Worm (Caenorhabditis elegans) whole organism, young adult: Measurements from ENCODE around the gene F53B7.7.
A peak's percentile ranks its signal among the peaks of the same experiment; 100 is the strongest.

ENCODE experiments used
- B0019.2 ChIP-seq: fragments of 200-800 bp; sonication (Bioruptor generic); conservative IDR thresholded peaks from 2 replicates; pipeline ENCODE4 v1.3.6; 2022; ENCODE audit warnings: missing genetic modification reagents, missing genetic modification characterization, missing compliant biosample characterization
- B0261.1 ChIP-seq: sonication (generic microtip); optimal IDR thresholded peaks from 2 replicates; lab custom pipeline; 2016; ENCODE audit warnings: mild to moderate bottlenecking, missing genetic modification characterization, moderate library complexity, missing compliant biosample characterization
- B0336.3 ChIP-seq: fragments of 200-800 bp; sonication (Bioruptor generic); IDR thresholded peaks from 2 replicates; pipeline ENCODE4 v1.3.6; 2022; ENCODE audit warnings: missing genetic modification characterization, missing compliant biosample characterization
- C06A6.2 ChIP-seq: fragments of 200-800 bp; sonication (Bioruptor generic); conservative IDR thresholded peaks from 2 replicates; pipeline ENCODE4 v1.3.6; 2022; ENCODE audit warnings: missing genetic modification characterization, missing compliant biosample characterization
- F10E7.11 ChIP-seq: sonication (generic microtip); optimal IDR thresholded peaks from 2 replicates; lab custom pipeline; 2017; ENCODE audit warnings: mild to moderate bottlenecking, missing genetic modification characterization, moderate library complexity, missing compliant biosample characterization
- F22D6.2 ChIP-seq: sonication (generic microtip); optimal IDR thresholded peaks from 2 replicates; lab custom pipeline; 2016; ENCODE audit warnings: mild to moderate bottlenecking, missing genetic modification characterization, missing compliant biosample characterization
- F33H1.4 ChIP-seq: fragments of 200-800 bp; sonication (Bioruptor generic); IDR thresholded peaks from 2 replicates; pipeline ENCODE4 v1.3.6; 2022; ENCODE audit warnings: missing genetic modification reagents, missing genetic modification characterization, missing compliant biosample characterization
- F37B4.10 ChIP-seq: fragments of 200-800 bp; sonication (Bioruptor generic); IDR thresholded peaks from 2 replicates; pipeline ENCODE4 v1.3.6; 2022; ENCODE audit warnings: missing genetic modification characterization, missing compliant biosample characterization
- F49E8.2 ChIP-seq: sonication (generic microtip); optimal IDR thresholded peaks from 3 replicates; lab custom pipeline; 2017; ENCODE audit warnings: missing genetic modification characterization, mild to moderate bottlenecking, missing compliant biosample characterization, antibody characterized with exemption, moderate library complexity; ENCODE audit not compliant: insufficient read depth
- Y53F4B.3 ChIP-seq: fragments of 200-800 bp; sonication (Bioruptor generic); IDR thresholded peaks from 2 replicates; pipeline ENCODE4 v1.3.6; 2022; ENCODE audit warnings: missing genetic modification reagents, missing genetic modification characterization, missing compliant biosample characterization
- Y53G8AR.9 ChIP-seq: fragments of 200-800 bp; sonication (Bioruptor generic); conservative IDR thresholded peaks from 2 replicates; pipeline ENCODE4 v1.3.6; 2022; ENCODE audit warnings: missing genetic modification reagents, missing genetic modification characterization, missing compliant biosample characterization
- Y56A3A.18 ChIP-seq: fragments of 200-800 bp; sonication (Bioruptor generic); IDR thresholded peaks from 2 replicates; pipeline ENCODE4 v1.3.6; 2022; ENCODE audit warnings: missing genetic modification reagents, missing genetic modification characterization, missing compliant biosample characterization
- akir-1 ChIP-seq: fragments of 200-800 bp; sonication (Bioruptor generic); optimal IDR thresholded peaks from 2 replicates; lab custom pipeline; 2018; ENCODE audit warnings: mild to moderate bottlenecking, missing genetic modification characterization, moderate library complexity, missing compliant biosample characterization
- atf-7 ChIP-seq: sonication (generic microtip); optimal IDR thresholded peaks from 2 replicates; lab custom pipeline; 2017; ENCODE audit warnings: mild to moderate bottlenecking, missing genetic modification characterization, missing compliant biosample characterization
- attf-5 ChIP-seq: fragments of 200-800 bp; sonication (Bioruptor generic); optimal IDR thresholded peaks from 2 replicates; lab custom pipeline; 2018; ENCODE audit warnings: mild to moderate bottlenecking, missing genetic modification characterization, missing compliant biosample characterization
- bed-1 ChIP-seq: fragments of 200-800 bp; sonication (Bioruptor generic); IDR thresholded peaks from 2 replicates; pipeline ENCODE4 v1.3.6; 2022; ENCODE audit warnings: missing genetic modification reagents, missing genetic modification characterization, missing compliant biosample characterization
- bed-2 ChIP-seq: fragments of 200-800 bp; sonication (Bioruptor generic); IDR thresholded peaks from 2 replicates; pipeline ENCODE4 v1.3.6; 2022; ENCODE audit warnings: missing genetic modification reagents, missing genetic modification characterization, missing compliant biosample characterization
- cebp-1 ChIP-seq, 2 experiments: fragments of 200-800 bp in 1 of 2; sonication (Bioruptor generic) in 1 of 2; sonication (generic microtip) in 1 of 2; IDR thresholded peaks in 1 of 2; optimal IDR thresholded peaks in 1 of 2; 2 replicates each; pipeline versions ENCODE4 v1.3.6 to Lab custom; 2017 to 2022; ENCODE audit warnings: missing compliant biosample characterization in 2 of 2, missing genetic modification characterization in 2 of 2, mild to moderate bottlenecking in 1 of 2, missing genetic modification reagents in 1 of 2, moderate library complexity in 1 of 2
- chd-7 ChIP-seq: sonication (generic microtip); optimal IDR thresholded peaks from 2 replicates; lab custom pipeline; 2016; ENCODE audit warnings: mild to moderate bottlenecking, missing genetic modification characterization, moderate library complexity, missing compliant biosample characterization
- dox-1 ChIP-seq: fragments of 200-800 bp; sonication (Bioruptor generic); IDR thresholded peaks from 2 replicates; pipeline ENCODE4 v1.3.6; 2022; ENCODE audit warnings: missing genetic modification reagents, missing genetic modification characterization, missing compliant biosample characterization
- dpff-1 ChIP-seq: sonication (generic microtip); optimal IDR thresholded peaks from 2 replicates; lab custom pipeline; 2017; ENCODE audit warnings: mild to moderate bottlenecking, missing genetic modification characterization, missing compliant biosample characterization
- dpl-1 ChIP-seq: fragments of 150-350 bp; optimal IDR thresholded peaks from 2 replicates; lab custom pipeline; 2014; ENCODE audit warnings: missing biosample characterization, missing genetic modification reagents, missing genetic modification characterization
- egl-18 ChIP-seq: fragments of 200-800 bp; sonication (Bioruptor generic); IDR thresholded peaks from 2 replicates; pipeline ENCODE4 v1.3.6; 2022; ENCODE audit warnings: missing genetic modification reagents, missing genetic modification characterization, missing compliant biosample characterization
- egl-44 ChIP-seq: fragments of 200-800 bp; sonication (Bioruptor generic); IDR thresholded peaks from 2 replicates; pipeline ENCODE4 v1.3.6; 2022; ENCODE audit warnings: missing genetic modification reagents, missing genetic modification characterization, missing compliant biosample characterization
- ekl-4 ChIP-seq: fragments of 200-800 bp; sonication (Bioruptor generic); IDR thresholded peaks from 2 replicates; pipeline ENCODE4 v1.3.6; 2022; ENCODE audit warnings: missing genetic modification reagents, missing genetic modification characterization, missing compliant biosample characterization
- fkh-3 ChIP-seq: sonication (generic microtip); optimal IDR thresholded peaks from 2 replicates; lab custom pipeline; 2016; ENCODE audit warnings: mild to moderate bottlenecking, missing genetic modification characterization, missing compliant biosample characterization
- hlh-12 ChIP-seq: sonication (generic microtip); optimal IDR thresholded peaks from 2 replicates; lab custom pipeline; 2016; ENCODE audit warnings: missing genetic modification characterization, missing compliant biosample characterization
- hsf-1 ChIP-seq: fragments of 200-800 bp; sonication (Bioruptor generic); IDR thresholded peaks from 2 replicates; pipeline ENCODE4 v1.3.6; 2022; ENCODE audit warnings: missing genetic modification reagents, missing genetic modification characterization, missing compliant biosample characterization
- let-607 ChIP-seq, 2 experiments: fragments of 200-800 bp in 1 of 2; sonication (Bioruptor generic) in 1 of 2; sonication (generic microtip) in 1 of 2; optimal IDR thresholded peaks; 2 replicates each; lab custom pipeline; 2016 to 2018; ENCODE audit warnings: mild to moderate bottlenecking in 2 of 2, missing compliant biosample characterization in 2 of 2, missing genetic modification characterization in 2 of 2, moderate library complexity in 2 of 2, missing genotype in 1 of 2
- lin-54 ChIP-seq: fragments of 200-800 bp; sonication (Bioruptor generic); optimal IDR thresholded peaks from 2 replicates; lab custom pipeline; 2018; ENCODE audit warnings: mild to moderate bottlenecking, missing genetic modification characterization, missing compliant biosample characterization
- lsl-1 ChIP-seq: fragments of 200-800 bp; sonication (Bioruptor generic); optimal IDR thresholded peaks from 2 replicates; lab custom pipeline; 2018; ENCODE audit warnings: mild to moderate bottlenecking, missing genetic modification characterization, moderate library complexity, missing compliant biosample characterization
- madf-10 ChIP-seq: sonication (generic microtip); optimal IDR thresholded peaks from 2 replicates; lab custom pipeline; 2016; ENCODE audit warnings: mild to moderate bottlenecking, missing genetic modification characterization, missing compliant biosample characterization
- madf-6 ChIP-seq: fragments of 200-800 bp; sonication (Bioruptor generic); IDR thresholded peaks from 2 replicates; pipeline ENCODE4 v1.3.6; 2022; ENCODE audit warnings: missing genetic modification reagents, missing genetic modification characterization, missing compliant biosample characterization
- nfya-2 ChIP-seq: fragments of 200-800 bp; sonication (Bioruptor generic); IDR thresholded peaks from 2 replicates; pipeline ENCODE4 v1.3.6; 2022; ENCODE audit warnings: missing genetic modification reagents, missing genetic modification characterization, missing compliant biosample characterization
- nfyb-1 ChIP-seq: fragments of 200-800 bp; sonication (Bioruptor generic); IDR thresholded peaks from 2 replicates; pipeline ENCODE4 v1.3.6; 2022; ENCODE audit warnings: missing genetic modification reagents, missing genetic modification characterization, missing compliant biosample characterization
- nhr-80 ChIP-seq: sonication (generic microtip); optimal IDR thresholded peaks from 2 replicates; lab custom pipeline; 2016; ENCODE audit warnings: missing genetic modification characterization, missing compliant biosample characterization
- pbrm-1 ChIP-seq: fragments of 200-800 bp; sonication (Bioruptor generic); IDR thresholded peaks from 2 replicates; pipeline ENCODE4 v1.3.6; 2022; ENCODE audit warnings: missing genetic modification reagents, missing genetic modification characterization, missing compliant biosample characterization
- rec-8 ChIP-seq, 2 experiments: sonication (generic microtip); optimal IDR thresholded peaks; 2 replicates each; lab custom pipeline; 2016; ENCODE audit warnings: mild to moderate bottlenecking in 2 of 2, missing genetic modification characterization in 2 of 2, missing genetic modification reagents in 2 of 2, missing genotype in 2 of 2, missing biosample characterization in 1 of 2, missing compliant biosample characterization in 1 of 2, moderate library complexity in 1 of 2
- rpc-1 ChIP-seq, 2 experiments: fragments of 150-350 bp in 1 of 2; sonication (generic microtip) in 1 of 2; optimal IDR thresholded peaks; 2 replicates each; lab custom pipeline; 2014 to 2018; ENCODE audit warnings: missing biosample characterization in 1 of 2, missing genetic modification characterization in 1 of 2, missing genetic modification reagents in 1 of 2, missing genotype in 1 of 2
- sdz-38 ChIP-seq: sonication (generic microtip); optimal IDR thresholded peaks from 2 replicates; lab custom pipeline; 2016; ENCODE audit warnings: missing genotype, missing genetic modification characterization, missing compliant biosample characterization
- somi-1 ChIP-seq: fragments of 200-800 bp; sonication (Bioruptor generic); optimal IDR thresholded peaks from 2 replicates; lab custom pipeline; 2018; ENCODE audit warnings: mild to moderate bottlenecking, missing genetic modification characterization, missing compliant biosample characterization
- tlf-1 ChIP-seq: fragments of 200-800 bp; sonication (Bioruptor generic); optimal IDR thresholded peaks from 2 replicates; lab custom pipeline; 2018; ENCODE audit warnings: mild to moderate bottlenecking, missing genetic modification characterization, missing compliant biosample characterization
- unc-62 ChIP-seq: fragments of 150-350 bp; optimal IDR thresholded peaks from 2 replicates; lab custom pipeline; 2014; ENCODE audit warnings: missing biosample characterization, missing genetic modification reagents, missing genetic modification characterization
- zfh-2 ChIP-seq: fragments of 200-800 bp; sonication (Bioruptor generic); conservative IDR thresholded peaks from 2 replicates; pipeline ENCODE4 v1.3.6; 2022; ENCODE audit warnings: missing genetic modification reagents, missing genetic modification characterization, missing compliant biosample characterization
- ztf-22 ChIP-seq: fragments of 200-800 bp; sonication (Bioruptor generic); optimal IDR thresholded peaks from 2 replicates; lab custom pipeline; 2018; ENCODE audit warnings: mild to moderate bottlenecking, missing genetic modification characterization, moderate library complexity, missing compliant biosample characterization
- ztf-28 ChIP-seq: fragments of 200-800 bp; sonication (Bioruptor generic); IDR thresholded peaks from 2 replicates; pipeline ENCODE4 v1.3.6; 2022; ENCODE audit warnings: missing genetic modification reagents, missing genetic modification characterization, missing compliant biosample characterization
- ztf-3 ChIP-seq: fragments of 200-800 bp; sonication (Bioruptor generic); optimal IDR thresholded peaks from 2 replicates; lab custom pipeline; 2018; ENCODE audit warnings: mild to moderate bottlenecking, missing genetic modification characterization, missing compliant biosample characterization

Gene F53B7.7

ce11 chrV:10960544-10960943 lies 38.4 kb upstream of the F53B7.7 start, which contains the start of gene vps-36:
vps-36 (minus strand) TSS chrV:10960669.
- TF ChIP-seq nhr-80 (tag; lab: Kevin White, UChicago) = peak; percentile 90
- no peak for TF ChIP-seq ztf-3 (GFP tag; lab: Kevin White, UChicago)
- TF ChIP-seq atf-7 (tag; lab: Kevin White, UChicago) = peak; percentile 11
- no peak for TF ChIP-seq ztf-28 (GFP tag; lab: Robert Waterston, UW)
- TF ChIP-seq pbrm-1 (GFP tag; lab: Robert Waterston, UW) = peak; percentile 57; the same call in 1 of the 2 replicates
- no peak for TF ChIP-seq ztf-22 (GFP tag; lab: Kevin White, UChicago)
- TF ChIP-seq Y56A3A.18 = no peak
- no peak for TF ChIP-seq lin-54
- TF ChIP-seq zfh-2 = no peak
- peak; percentile 48 for TF ChIP-seq dox-1
- TF ChIP-seq Y53G8AR.9 (GFP tag; lab: Robert Waterston, UW) = 0 out of 2 replicates have a peak, but pooled peaks have one; percentile 10
- peak; percentile 37 to 77 for TF ChIP-seq let-607 (tag; optimal IDR thresholded peaks at IDR 0.05; lab: Kevin White, UChicago)
- TF ChIP-seq bed-2 (GFP tag; lab: Robert Waterston, UW) = no peak
- no peak for TF ChIP-seq egl-18 (GFP tag; lab: Robert Waterston, UW)
- no peak for TF ChIP-seq rpc-1 (optimal IDR thresholded peaks at IDR 0.05; lab: Kevin White, UChicago)
- TF ChIP-seq rpc-1 (tag; optimal IDR thresholded peaks at IDR 0.05; lab: Kevin White, UChicago) = no peak
- TF ChIP-seq ekl-4 = 0 out of 2 replicates have a peak, but pooled peaks have one; percentile 43
- TF ChIP-seq unc-62 (GFP tag; lab: Kevin White, UChicago) = no peak
- no peak for TF ChIP-seq dpl-1 (GFP tag; lab: Kevin White, UChicago)

ce11 chrV:10961448-10961870 lies 37.4 kb upstream of the F53B7.7 start:
- no peak for TF ChIP-seq bed-1 (GFP tag; lab: Robert Waterston, UW)
- TF ChIP-seq F49E8.2 (tag; lab: Kevin White, UChicago) = no peak
- no peak for TF ChIP-seq B0019.2
- TF ChIP-seq B0336.3 (GFP tag; lab: Robert Waterston, UW) = peak; percentile 36; the same call in 1 of the 2 replicates
- no peak for TF ChIP-seq Y53F4B.3
- no peak for TF ChIP-seq akir-1 (GFP tag; lab: Kevin White, UChicago)
- TF ChIP-seq bed-2 (GFP tag; lab: Robert Waterston, UW) = no peak
- TF ChIP-seq cebp-1 (GFP tag; IDR thresholded peaks at IDR 0.05; lab: Robert Waterston, UW) = no peak
- TF ChIP-seq cebp-1 (tag; optimal IDR thresholded peaks at IDR 0.05; lab: Kevin White, UChicago) = peak; percentile 66
- TF ChIP-seq B0261.1 (tag; lab: Kevin White, UChicago) = no peak
- TF ChIP-seq egl-44 = no peak
- 0 out of 2 replicates have a peak, but pooled peaks have one; percentile 12 for TF ChIP-seq madf-6 (GFP tag; lab: Robert Waterston, UW)
- TF ChIP-seq hsf-1 = 0 out of 2 replicates have a peak, but pooled peaks have one; percentile 15
- no peak for TF ChIP-seq fkh-3 (tag; lab: Kevin White, UChicago)
- TF ChIP-seq nfya-2 (GFP tag; lab: Robert Waterston, UW) = no peak
- no peak for TF ChIP-seq sdz-38 (tag; lab: Kevin White, UChicago)
- no peak for TF ChIP-seq lsl-1 (GFP tag; lab: Kevin White, UChicago)
- TF ChIP-seq F10E7.11 = peak; percentile 56
- TF ChIP-seq F37B4.10 (GFP tag; lab: Robert Waterston, UW) = no peak
- TF ChIP-seq madf-10 (tag; lab: Kevin White, UChicago) = peak; percentile 12
- TF ChIP-seq chd-7 (tag; lab: Kevin White, UChicago) = no peak
- peak; percentile 40 for TF ChIP-seq somi-1
- no peak for TF ChIP-seq dpff-1 (tag; lab: Kevin White, UChicago)
- peak; percentile 38 for TF ChIP-seq attf-5
- TF ChIP-seq F33H1.4 = no peak
- TF ChIP-seq unc-62 (GFP tag; lab: Kevin White, UChicago) = no peak
- TF ChIP-seq tlf-1 = no peak
- TF ChIP-seq rec-8 (tag; optimal IDR thresholded peaks at IDR 0.05; lab: Kevin White, UChicago) = no peak
- TF ChIP-seq F22D6.2 (tag; lab: Kevin White, UChicago) = no peak
- TF ChIP-seq nfyb-1 = peak; percentile 29; the same call in 1 of the 2 replicates
- TF ChIP-seq hlh-12 (tag; lab: Kevin White, UChicago) = no peak
- TF ChIP-seq C06A6.2 (GFP tag; lab: Robert Waterston, UW) = no peak
